Fruit fly (Drosophila melanogaster) whole organism, embryonic: ENCODE measurements around the gene ebo.

ENCODE experiments used
- Atf3 ChIP-seq: fragments of 200-800 bp; sonication (Bioruptor generic); optimal IDR thresholded peaks from 3 replicates; lab custom pipeline; 2016; ENCODE audit warnings: missing biosample characterization, missing genetic modification characterization
- B-H2 ChIP-seq: fragments of 200-800 bp; sonication (Bioruptor generic); optimal IDR thresholded peaks from 2 replicates; lab custom pipeline; 2018; ENCODE audit warnings: missing biosample characterization, mild to moderate bottlenecking, missing genetic modification characterization
- CG11504 ChIP-seq: fragments of 200-800 bp; sonication (Bioruptor generic); optimal IDR thresholded peaks from 3 replicates; lab custom pipeline; 2019; ENCODE audit warnings: missing biosample characterization, mild to moderate bottlenecking, missing genetic modification characterization, moderate library complexity
- CG12299 ChIP-seq: fragments of 200-800 bp; sonication (Bioruptor generic); optimal IDR thresholded peaks from 2 replicates; lab custom pipeline; 2018; ENCODE audit warnings: missing biosample characterization, mild to moderate bottlenecking, missing genetic modification characterization
- CG12391 ChIP-seq: fragments of 200-800 bp; sonication (Bioruptor generic); optimal IDR thresholded peaks from 3 replicates; lab custom pipeline; 2018; ENCODE audit warnings: missing biosample characterization, mild to moderate bottlenecking, missing genetic modification characterization, moderate library complexity
- CG12744 ChIP-seq: fragments of 200-800 bp; sonication (Bioruptor generic); optimal IDR thresholded peaks from 2 replicates; lab custom pipeline; 2016; ENCODE audit warnings: missing biosample characterization, missing genetic modification characterization
- CG14014 ChIP-seq: fragments of 200-800 bp; sonication (Bioruptor generic); IDR thresholded peaks from 2 replicates; pipeline ENCODE4 v1.3.6; 2022; ENCODE audit warnings: missing biosample characterization, missing genetic modification characterization
- CG15011 ChIP-seq: fragments of 200-800 bp; sonication (Bioruptor generic); optimal IDR thresholded peaks from 3 replicates; lab custom pipeline; 2018; ENCODE audit warnings: missing biosample characterization, mild to moderate bottlenecking, missing genetic modification characterization
- CG17186 ChIP-seq: fragments of 200-800 bp; sonication (Bioruptor generic); optimal IDR thresholded peaks from 3 replicates; lab custom pipeline; 2017; ENCODE audit warnings: missing biosample characterization, missing genetic modification reagents, missing genetic modification characterization
- CG2120 ChIP-seq: fragments of 200-800 bp; sonication (Bioruptor generic); optimal IDR thresholded peaks from 3 replicates; lab custom pipeline; 2016; ENCODE audit warnings: missing biosample characterization, missing genetic modification characterization
- CG7745 ChIP-seq: fragments of 200-800 bp; sonication (Bioruptor generic); optimal IDR thresholded peaks from 2 replicates; lab custom pipeline; 2018; ENCODE audit warnings: missing biosample characterization, mild to moderate bottlenecking, missing genetic modification characterization, moderate library complexity
- CG9437 ChIP-seq: fragments of 200-800 bp; sonication (Bioruptor generic); optimal IDR thresholded peaks from 2 replicates; lab custom pipeline; 2018; ENCODE audit warnings: missing biosample characterization, mild to moderate bottlenecking, missing genetic modification characterization
- CG9876 ChIP-seq: fragments of 200-800 bp; sonication (Bioruptor generic); optimal IDR thresholded peaks from 2 replicates; lab custom pipeline; 2016; ENCODE audit warnings: missing biosample characterization, missing genetic modification characterization
- Dek ChIP-seq: fragments of 200-800 bp; sonication (Bioruptor generic); optimal IDR thresholded peaks from 3 replicates; lab custom pipeline; 2019; ENCODE audit warnings: missing biosample characterization, mild to moderate bottlenecking, missing genetic modification characterization, moderate library complexity
- E2f1 ChIP-seq: fragments of 200-800 bp; sonication (Bioruptor generic); IDR thresholded peaks from 2 replicates; pipeline ENCODE4 v1.3.6; 2022; ENCODE audit warnings: missing biosample characterization, missing genetic modification characterization
- Ets65A ChIP-seq: fragments of 200-800 bp; sonication (Bioruptor generic); peaks from one replicate; lab custom pipeline; 2016; ENCODE audit warnings: missing biosample characterization, missing genetic modification characterization
- Fer3 ChIP-seq: fragments of 200-800 bp; sonication (Bioruptor generic); optimal IDR thresholded peaks from 2 replicates; lab custom pipeline; 2018; ENCODE audit warnings: missing biosample characterization, mild to moderate bottlenecking, missing genetic modification characterization, moderate library complexity
- H15 ChIP-seq: fragments of 200-800 bp; sonication (Bioruptor generic); IDR thresholded peaks from 3 replicates; pipeline ENCODE4 v1.3.6; 2022; ENCODE audit warnings: missing biosample characterization, missing genetic modification characterization
- NK7.1 ChIP-seq: fragments of 200-800 bp; sonication (Bioruptor generic); optimal IDR thresholded peaks from 3 replicates; lab custom pipeline; 2016; ENCODE audit warnings: missing biosample characterization, missing genetic modification characterization
- Ravus ChIP-seq: fragments of 200-800 bp; sonication (Bioruptor generic); IDR thresholded peaks from 2 replicates; pipeline ENCODE4 v1.3.6; 2022; ENCODE audit warnings: missing biosample characterization, missing genetic modification characterization
- Rx ChIP-seq: fragments of 200-800 bp; sonication (Bioruptor generic); IDR thresholded peaks from 2 replicates; pipeline ENCODE4 v1.3.6; 2022; ENCODE audit warnings: missing biosample characterization, missing genetic modification characterization
- Stat92E ChIP-seq, 3 experiments: fragments of >200 bp in 2 of 3; fragments of 200-800 bp in 1 of 3; sonication (Bioruptor generic) in 1 of 3; optimal IDR thresholded peaks; 2 replicates each; lab custom pipeline; 2017 to 2019; ENCODE audit warnings: missing biosample characterization in 3 of 3, missing genetic modification characterization in 3 of 3, mild to moderate bottlenecking in 1 of 3, moderate library complexity in 1 of 3
- Vsx1 ChIP-seq: fragments of 200-800 bp; sonication (Bioruptor generic); optimal IDR thresholded peaks from 2 replicates; lab custom pipeline; 2017; ENCODE audit warnings: missing biosample characterization, mild to moderate bottlenecking, missing genetic modification characterization, missing genetic modification reagents
- ase ChIP-seq: fragments of 200-800 bp; sonication (Bioruptor generic); IDR thresholded peaks from 3 replicates; pipeline ENCODE4 v1.3.6; 2022; ENCODE audit warnings: missing biosample characterization, missing genetic modification characterization
- bowl ChIP-seq: fragments of 200-800 bp; sonication (Bioruptor generic); IDR thresholded peaks from 2 replicates; pipeline ENCODE4 v1.3.6; 2022; ENCODE audit warnings: missing biosample characterization, missing genetic modification characterization
- btn ChIP-seq: fragments of 200-800 bp; sonication (Bioruptor generic); optimal IDR thresholded peaks from 2 replicates; lab custom pipeline; 2016; ENCODE audit warnings: missing biosample characterization, missing genetic modification characterization
- cas ChIP-seq: fragments of 200-800 bp; sonication (Bioruptor generic); IDR thresholded peaks from 2 replicates; pipeline ENCODE4 v1.3.6; 2022; ENCODE audit warnings: missing biosample characterization, missing genetic modification characterization
- chinmo ChIP-seq: fragments of 200-800 bp; sonication (Bioruptor generic); IDR thresholded peaks from 4 replicates; pipeline ENCODE4 v1.3.6; 2022; ENCODE audit warnings: missing biosample characterization, missing genetic modification characterization; ENCODE audit not compliant: partially characterized antibody
- en ChIP-seq: fragments of 200-800 bp; sonication (Bioruptor generic); optimal IDR thresholded peaks from 2 replicates; lab custom pipeline; 2016; ENCODE audit warnings: missing biosample characterization, missing genetic modification characterization
- fru ChIP-seq: fragments of >200 bp; optimal IDR thresholded peaks from 2 replicates; lab custom pipeline; 2017
- gcm ChIP-seq: fragments of 200-800 bp; sonication (Bioruptor generic); optimal IDR thresholded peaks from 2 replicates; lab custom pipeline; 2019; ENCODE audit warnings: missing biosample characterization, mild to moderate bottlenecking, missing genetic modification characterization, moderate library complexity
- gfzf ChIP-seq: fragments of 200-800 bp; sonication (Bioruptor generic); optimal IDR thresholded peaks from 2 replicates; lab custom pipeline; 2016; ENCODE audit warnings: missing biosample characterization, mild to moderate bottlenecking, missing genetic modification characterization, moderate library complexity
- grn ChIP-seq: fragments of 200-800 bp; sonication (Bioruptor generic); optimal IDR thresholded peaks from 3 replicates; lab custom pipeline; 2017; ENCODE audit warnings: missing biosample characterization, missing genetic modification characterization
- her ChIP-seq: fragments of 200-800 bp; sonication (Bioruptor generic); optimal IDR thresholded peaks from 2 replicates; lab custom pipeline; 2016; ENCODE audit warnings: missing biosample characterization, missing genetic modification characterization
- hkb ChIP-seq, 2 experiments: fragments of 200-800 bp in 1 of 2; fragments of >200 bp in 1 of 2; sonication (Bioruptor generic) in 1 of 2; IDR thresholded peaks in 1 of 2; optimal IDR thresholded peaks in 1 of 2; 2 replicates each; pipeline versions ENCODE4 v1.3.6 to Lab custom; 2017 to 2022; ENCODE audit warnings: missing biosample characterization in 1 of 2, missing genetic modification characterization in 1 of 2
- jing ChIP-seq: fragments of 200-800 bp; sonication (Bioruptor generic); optimal IDR thresholded peaks from 2 replicates; lab custom pipeline; 2018; ENCODE audit warnings: missing biosample characterization, mild to moderate bottlenecking, missing genetic modification characterization
- kay ChIP-seq: fragments of 200-800 bp; sonication (Bioruptor generic); optimal IDR thresholded peaks from 2 replicates; lab custom pipeline; 2016; ENCODE audit warnings: missing biosample characterization, missing genetic modification characterization
- ken ChIP-seq: fragments of 200-800 bp; sonication (Bioruptor generic); IDR thresholded peaks from 3 replicates; pipeline ENCODE4 v1.3.6; 2022; ENCODE audit warnings: missing biosample characterization, missing genetic modification characterization
- lov ChIP-seq, 2 experiments: fragments of 200-800 bp in 1 of 2; fragments of >200 bp in 1 of 2; sonication (Bioruptor generic) in 1 of 2; IDR thresholded peaks in 1 of 2; optimal IDR thresholded peaks in 1 of 2; 2 replicates in 1 of 2; 3 replicates in 1 of 2; pipeline versions ENCODE4 v1.3.6 to Lab custom; 2017 to 2022; ENCODE audit warnings: missing biosample characterization in 1 of 2, missing genetic modification characterization in 1 of 2
- nerfin-2 ChIP-seq: fragments of 200-800 bp; sonication (Bioruptor generic); IDR thresholded peaks from 2 replicates; pipeline ENCODE4 v1.3.6; 2022; ENCODE audit warnings: missing biosample characterization, missing genetic modification characterization; ENCODE audit not compliant: partially characterized antibody
- pho ChIP-seq: fragments of 200-800 bp; sonication (Bioruptor generic); optimal IDR thresholded peaks from 2 replicates; lab custom pipeline; 2016; ENCODE audit warnings: missing biosample characterization, missing genetic modification characterization
- rib ChIP-seq: fragments of 200-800 bp; sonication (Bioruptor generic); IDR thresholded peaks from 2 replicates; pipeline ENCODE4 v1.3.6; 2022; ENCODE audit warnings: missing biosample characterization, missing genetic modification characterization
- sna ChIP-seq: fragments of 200-800 bp; sonication (Bioruptor generic); IDR thresholded peaks from 2 replicates; pipeline ENCODE4 v1.3.6; 2022; ENCODE audit warnings: missing biosample characterization, missing genetic modification characterization; ENCODE audit not compliant: partially characterized antibody
- stc ChIP-seq: fragments of 200-800 bp; sonication (Bioruptor generic); IDR thresholded peaks from 2 replicates; pipeline ENCODE4 v1.3.6; 2022; ENCODE audit warnings: missing biosample characterization, missing genetic modification characterization
- stwl ChIP-seq: fragments of 200-800 bp; sonication (Bioruptor generic); optimal IDR thresholded peaks from 3 replicates; lab custom pipeline; 2018; ENCODE audit warnings: missing biosample characterization, mild to moderate bottlenecking, missing genetic modification characterization, moderate library complexity
- sug ChIP-seq: fragments of 200-800 bp; optimal IDR thresholded peaks from 2 replicates; lab custom pipeline; 2019; ENCODE audit warnings: missing biosample characterization, mild to moderate bottlenecking, missing genetic modification characterization, moderate library complexity
- wdn ChIP-seq: fragments of 200-800 bp; sonication (Bioruptor generic); IDR thresholded peaks from 2 replicates; pipeline ENCODE4 v1.3.6; 2022; ENCODE audit warnings: missing biosample characterization, missing genetic modification characterization
- zen2 ChIP-seq: fragments of 200-800 bp; sonication (Bioruptor generic); IDR thresholded peaks from 3 replicates; pipeline ENCODE4 v1.3.6; 2022; ENCODE audit warnings: missing biosample characterization, missing genetic modification characterization; ENCODE audit not compliant: partially characterized antibody
- zfh2 ChIP-seq: fragments of 200-800 bp; sonication (Bioruptor generic); optimal IDR thresholded peaks from 2 replicates; lab custom pipeline; 2016; ENCODE audit warnings: missing biosample characterization, missing genetic modification characterization

The ebo gene

dm6 chrX:499589-500041 is 23.2 kb upstream of the ebo start (continued):
- TF ChIP-seq sug (tag; lab: Kevin White, UChicago), result peak; percentile 82
- peak; percentile 74 for TF ChIP-seq E2f1 (GFP tag; lab: Robert Waterston, UW)
- peak; percentile 82 for TF ChIP-seq gcm (GFP tag; lab: Kevin White, UChicago)
- TF ChIP-seq cas (GFP tag; lab: Robert Waterston, UW), result peak; percentile 42; the same call in 1 of the 2 replicates
- peak; percentile 89 for TF ChIP-seq CG12299 (tag; lab: Kevin White, UChicago)
- TF ChIP-seq Rx, result 0 out of 2 replicates have a peak, but pooled peaks have one; percentile 18
- peak; percentile 77; the same call in 1 of the 2 replicates for TF ChIP-seq rib
- TF ChIP-seq NK7.1 (GFP tag; lab: Kevin White, UChicago), result peak; percentile 79
- peak; percentile 77; the same call in 3 of the 4 replicates for TF ChIP-seq chinmo (GFP tag; lab: Robert Waterston, UW)
- TF ChIP-seq ken (GFP tag; lab: Robert Waterston, UW), result 0 out of 3 replicates have a peak, but pooled peaks have one; percentile 64
- peak; percentile 85 for TF ChIP-seq pho (GFP tag; lab: Kevin White, UChicago)
- TF ChIP-seq CG7745 (tag; lab: Kevin White, UChicago), result no peak
- TF ChIP-seq hkb (optimal IDR thresholded peaks at IDR 0.05; lab: Kevin White, UChicago), result no peak
- peak; percentile 79 for TF ChIP-seq hkb (GFP tag; IDR thresholded peaks at IDR 0.05; lab: Robert Waterston, UW)
- peak; percentile 78 for TF ChIP-seq wdn (GFP tag; lab: Robert Waterston, UW)
- TF ChIP-seq gfzf (GFP tag; lab: Kevin White, UChicago), result no peak
- TF ChIP-seq CG14014, result peak; percentile 82
- no peak for TF ChIP-seq Atf3 (GFP tag; lab: Kevin White, UChicago)
- TF ChIP-seq CG12391 (tag; lab: Kevin White, UChicago), result peak; percentile 76
- TF ChIP-seq Stat92E (GFP tag; optimal IDR thresholded peaks at IDR 0.05; lab: Kevin White, UChicago), result peak in 1 of 3 experiments; percentile 43
- TF ChIP-seq lov (optimal IDR thresholded peaks at IDR 0.05; lab: Kevin White, UChicago), result no peak
- TF ChIP-seq lov (GFP tag; IDR thresholded peaks at IDR 0.05; lab: Robert Waterston, UW), result no peak
- peak; percentile 86 for TF ChIP-seq Dek (tag; lab: Kevin White, UChicago)
- peak; percentile 83 for TF ChIP-seq zfh2
- peak; percentile 60 for TF ChIP-seq CG9876 (GFP tag; lab: Kevin White, UChicago)
- peak; percentile 65 for TF ChIP-seq CG9437 (GFP tag; lab: Kevin White, UChicago)
- TF ChIP-seq CG2120, result peak; percentile 92
- no peak for TF ChIP-seq sna (GFP tag; lab: Robert Waterston, UW)
- peak; percentile 71 for TF ChIP-seq her
- peak; percentile 63; the same call in 1 of the 3 replicates for TF ChIP-seq H15 (GFP tag; lab: Robert Waterston, UW)
- TF ChIP-seq stwl, result no peak
- TF ChIP-seq CG12744 (GFP tag; lab: Kevin White, UChicago), result peak; percentile 68
- peak; percentile 35; the same call in 1 of the 2 replicates for TF ChIP-seq bowl (GFP tag; lab: Robert Waterston, UW)
- no peak for TF ChIP-seq CG11504
- 0 out of 2 replicates have a peak, but pooled peaks have one; percentile 19 for TF ChIP-seq nerfin-2 (GFP tag; lab: Robert Waterston, UW)
- TF ChIP-seq CG17186, result peak; percentile 5
- TF ChIP-seq jing (GFP tag; lab: Kevin White, UChicago), result peak; percentile 49
- TF ChIP-seq ase (GFP tag; lab: Robert Waterston, UW), result peak; percentile 43; the same call in 1 of the 3 replicates
- TF ChIP-seq btn (GFP tag; lab: Kevin White, UChicago), result peak; percentile 54
- peak; percentile 86 for TF ChIP-seq B-H2 (GFP tag; lab: Kevin White, UChicago)
- TF ChIP-seq Ets65A (GFP tag; lab: Kevin White, UChicago), result peak; percentile 92
- TF ChIP-seq stc (GFP tag; lab: Robert Waterston, UW), result peak; percentile 68
- peak; percentile 57 for TF ChIP-seq kay (GFP tag; lab: Kevin White, UChicago)
- peak; percentile 19 for TF ChIP-seq grn (GFP tag; lab: Kevin White, UChicago)
- TF ChIP-seq fru (lab: Kevin White, UChicago), result no peak
- peak; percentile 74 for TF ChIP-seq Vsx1 (GFP tag; lab: Kevin White, UChicago)
- TF ChIP-seq zen2 (GFP tag; lab: Robert Waterston, UW), result peak; percentile 39; the same call in 1 of the 3 replicates
- peak; percentile 85 for TF ChIP-seq Fer3 (tag; lab: Kevin White, UChicago)
- peak; percentile 33; the same call in 1 of the 2 replicates for TF ChIP-seq Ravus (GFP tag; lab: Robert Waterston, UW)
- TF ChIP-seq en, result peak; percentile 62
- TF ChIP-seq CG15011 (GFP tag; lab: Kevin White, UChicago), result peak; percentile 82
